Fruit fly (Drosophila melanogaster): ENCODE measurements around the gene Cpr72Ea.

Gene Cpr72Ea

DNA sequence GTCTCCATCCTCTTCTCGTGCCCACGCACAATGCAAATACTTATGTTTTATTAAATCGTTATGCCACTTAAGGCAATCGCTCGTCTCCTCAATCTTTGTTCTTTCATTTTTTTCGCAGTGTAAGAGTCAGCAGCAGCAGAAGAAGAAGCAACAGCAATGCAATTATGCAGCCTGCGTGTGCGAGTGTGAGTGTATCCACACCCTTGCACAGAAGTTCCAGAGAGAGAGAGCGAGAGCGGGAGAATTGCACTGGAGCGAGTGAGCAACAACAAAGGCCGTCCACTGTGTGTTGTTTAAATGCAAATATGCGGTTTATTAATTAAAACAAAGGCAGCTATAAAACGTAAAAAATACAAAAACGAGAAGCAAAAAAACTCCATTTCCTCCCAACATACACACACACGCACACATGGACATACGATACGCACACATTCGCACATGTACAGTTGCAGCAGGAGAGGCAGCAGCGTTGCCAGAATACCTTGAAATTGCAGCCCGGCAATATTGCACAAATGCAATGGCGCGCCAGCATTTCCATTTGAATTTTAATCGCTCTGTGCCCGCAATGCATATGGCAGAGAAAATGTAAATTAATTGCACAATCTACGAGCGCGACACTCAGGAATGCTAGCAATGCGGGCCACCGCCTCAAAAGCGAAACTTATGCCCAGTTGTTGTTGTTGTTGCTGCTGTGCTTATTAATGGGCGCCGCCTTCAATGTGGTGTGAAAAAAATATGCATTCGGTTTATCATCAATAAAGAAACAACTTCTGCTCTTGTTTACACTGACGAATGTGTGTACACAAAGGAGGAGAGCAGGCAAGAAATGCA is 46.4 kb downstream of the Cpr72Ea start (continued):
- TF ChIP-seq Myb (GFP tag; optimal IDR thresholded peaks at IDR 0.05) (no peak), CG13287 (GFP tag; IDR thresholded peaks at IDR 0.05; ENCODE audit: partially characterized antibody) (no peak), stwl (tag; optimal IDR thresholded peaks at IDR 0.05) (peak; percentile 0), CG11247 (GFP tag; IDR thresholded peaks at IDR 0.05) (no peak), br (optimal IDR thresholded peaks at IDR 0.05) (no peak), CG16815 (GFP tag; optimal IDR thresholded peaks at IDR 0.05) (peak; percentile 14), CG17359 (tag; optimal IDR thresholded peaks at IDR 0.05) (peak; percentile 46), CG16813 (GFP tag; IDR thresholded peaks at IDR 0.05; ENCODE audit: partially characterized antibody) (no peak), dmrt99B (tag; optimal IDR thresholded peaks at IDR 0.05) (peak; percentile 0), MESR4 (GFP tag; optimal IDR thresholded peaks at IDR 0.05) (no peak), Asciz (GFP tag; optimal IDR thresholded peaks at IDR 0.05) (peak; percentile 58), pfk (GFP tag; optimal IDR thresholded peaks at IDR 0.05) (peak; percentile 48), cg (GFP tag; optimal IDR thresholded peaks at IDR 0.05) (peak; percentile 78), scrt (GFP tag; optimal IDR thresholded peaks at IDR 0.05) (no peak), CG3847 (GFP tag; IDR thresholded peaks at IDR 0.05) (no peak), CG7357 (GFP tag; IDR thresholded peaks at IDR 0.05) (no peak), CG33557 (GFP tag; optimal IDR thresholded peaks at IDR 0.05) (peak; percentile 80), CG8089 (GFP tag; optimal IDR thresholded peaks at IDR 0.05) (peak; percentile 59), CG10431 (GFP tag; optimal IDR thresholded peaks at IDR 0.05) (no peak), CG1792 (GFP tag; optimal IDR thresholded peaks at IDR 0.05) (peak; percentile 33), ci (GFP tag; IDR thresholded peaks at IDR 0.05) (peak; percentile 53; the same call in 1 of the 3 replicates), jigr1 (GFP tag; IDR thresholded peaks at IDR 0.05) (no peak), CG34376 (GFP tag; optimal IDR thresholded peaks at IDR 0.05) (no peak), Nf-YA (GFP tag; IDR thresholded peaks at IDR 0.05) (no peak), CG6272 (GFP tag; IDR thresholded peaks at IDR 0.05) (no peak), CG13424 (tag; optimal IDR thresholded peaks at IDR 0.05) (no peak), CG10654 (GFP tag; optimal IDR thresholded peaks at IDR 0.05) (peak; percentile 24), chm (GFP tag; IDR thresholded peaks at IDR 0.05) (peak; percentile 78; the same call in 1 of the 2 replicates), CG9932 (GFP tag; IDR thresholded peaks at IDR 0.05) (no peak), CG15601 (tag; optimal IDR thresholded peaks at IDR 0.05) (peak; percentile 44), B-H2 (GFP tag; optimal IDR thresholded peaks at IDR 0.05) (no peak), stc (GFP tag; IDR thresholded peaks at IDR 0.05) (no peak), cwo (GFP tag; optimal IDR thresholded peaks at IDR 0.05) (no peak), CG12942 (GFP tag; optimal IDR thresholded peaks at IDR 0.05) (peak; percentile 59), CG32772 (GFP tag; IDR thresholded peaks at IDR 0.05) (no peak), Ets65A (GFP tag) (no peak), CG3281 (GFP tag; optimal IDR thresholded peaks at IDR 0.05) (no peak), E2f1 (GFP tag; IDR thresholded peaks at IDR 0.05) (no peak), CG12391 (tag; optimal IDR thresholded peaks at IDR 0.05) (peak; percentile 39), CG2875 (GFP tag; optimal IDR thresholded peaks at IDR 0.05) (peak; percentile 59), CG12155 (GFP tag; optimal IDR thresholded peaks at IDR 0.05) (no peak), zfh1 (GFP tag; IDR thresholded peaks at IDR 0.05) (peak; percentile 75; the same call in 2 of the 3 replicates), CG4820 (GFP tag; optimal IDR thresholded peaks at IDR 0.05) (peak; percentile 37), CG11504 (tag; optimal IDR thresholded peaks at IDR 0.05) (peak; percentile 2), CG1233 (GFP tag; optimal IDR thresholded peaks at IDR 0.05) (peak; percentile 74), bcd (GFP tag; optimal IDR thresholded peaks at IDR 0.05) (peak; percentile 29), Lpt (GFP tag; optimal IDR thresholded peaks at IDR 0.05) (no peak), ac (GFP tag; optimal IDR thresholded peaks at IDR 0.05) (peak; percentile 91), CG30403 (GFP tag; optimal IDR thresholded peaks at IDR 0.05) (no peak)
